Worm (Caenorhabditis elegans) whole organism, mixed stage, embryonic: ENCODE results near the gene T21C12.4.

ENCODE experiments used
- M03D4.4 ChIP-seq: sonication (generic microtip); optimal IDR thresholded peaks from 2 replicates; lab custom pipeline; 2017; ENCODE audit warnings: mild to moderate bottlenecking, missing genetic modification characterization, missing compliant biosample characterization
- blmp-1 ChIP-seq: fragments of 150-350 bp; optimal IDR thresholded peaks from 2 replicates; lab custom pipeline; 2014; ENCODE audit warnings: missing biosample characterization, missing genetic modification characterization
- ceh-43 ChIP-seq: fragments of 200-800 bp; sonication (Bioruptor generic); optimal IDR thresholded peaks from 2 replicates; lab custom pipeline; 2018; ENCODE audit warnings: mild to moderate bottlenecking, missing genetic modification characterization, moderate library complexity, missing compliant biosample characterization
- ceh-83 ChIP-seq: fragments of 200-800 bp; sonication (Bioruptor generic); optimal IDR thresholded peaks from 2 replicates; lab custom pipeline; 2018; ENCODE audit warnings: mild to moderate bottlenecking, missing genetic modification characterization, missing compliant biosample characterization
- ces-1 ChIP-seq: fragments of 150-350 bp; optimal IDR thresholded peaks from 2 replicates; lab custom pipeline; 2014; ENCODE audit warnings: missing biosample characterization, missing genetic modification reagents, missing genetic modification characterization
- cnd-1 ChIP-seq: fragments of 200-800 bp; sonication (Bioruptor generic); optimal IDR thresholded peaks from 2 replicates; lab custom pipeline; 2018; ENCODE audit warnings: mild to moderate bottlenecking, missing genetic modification characterization, missing compliant biosample characterization
- drap-1 ChIP-seq: fragments of 200-800 bp; sonication (Bioruptor generic); optimal IDR thresholded peaks from 3 replicates; lab custom pipeline; 2018; ENCODE audit warnings: mild to moderate bottlenecking, missing genetic modification characterization, missing compliant biosample characterization
- elt-1 ChIP-seq: sonication (generic microtip); optimal IDR thresholded peaks from 2 replicates; lab custom pipeline; 2017; ENCODE audit warnings: missing genetic modification characterization, mild to moderate bottlenecking, missing compliant biosample characterization, antibody characterized with exemption, moderate library complexity, borderline replicate concordance; ENCODE audit not compliant: insufficient read depth
- elt-3 ChIP-seq: fragments of 150-350 bp; optimal IDR thresholded peaks from 2 replicates; lab custom pipeline; 2014; ENCODE audit warnings: missing biosample characterization, missing genetic modification characterization
- ham-2 ChIP-seq: fragments of 200-800 bp; sonication (Bioruptor generic); optimal IDR thresholded peaks from 2 replicates; lab custom pipeline; 2018; ENCODE audit warnings: mild to moderate bottlenecking, missing genetic modification characterization, missing compliant biosample characterization
- lin-13 ChIP-seq: fragments of 150-350 bp; optimal IDR thresholded peaks from 2 replicates; lab custom pipeline; 2014; ENCODE audit warnings: missing biosample characterization, missing genetic modification characterization
- lin-32 ChIP-seq: fragments of 200-800 bp; sonication (Bioruptor generic); optimal IDR thresholded peaks from 2 replicates; lab custom pipeline; 2018; ENCODE audit warnings: mild to moderate bottlenecking, missing genetic modification characterization, missing compliant biosample characterization
- lsy-2 ChIP-seq: fragments of 150-350 bp; optimal IDR thresholded peaks from 2 replicates; lab custom pipeline; 2014; ENCODE audit warnings: missing biosample characterization, missing genetic modification characterization
- mab-5 ChIP-seq: fragments of 150-350 bp; optimal IDR thresholded peaks from 2 replicates; lab custom pipeline; 2014; ENCODE audit warnings: missing biosample characterization, missing genetic modification characterization
- mep-1 ChIP-seq: fragments of 150-350 bp; optimal IDR thresholded peaks from 2 replicates; lab custom pipeline; 2017; ENCODE audit warnings: missing biosample characterization, missing genetic modification reagents, missing genetic modification characterization, inconsistent platforms
- nhr-12 ChIP-seq: fragments of 150-350 bp; optimal IDR thresholded peaks from 2 replicates; lab custom pipeline; 2014; ENCODE audit warnings: missing biosample characterization, missing genetic modification characterization
- nhr-2 ChIP-seq: fragments of 150-350 bp; optimal IDR thresholded peaks from 2 replicates; lab custom pipeline; 2014; ENCODE audit warnings: missing biosample characterization, missing genetic modification characterization
- nhr-237 ChIP-seq: fragments of 150-350 bp; optimal IDR thresholded peaks from 2 replicates; lab custom pipeline; 2014; ENCODE audit warnings: missing biosample characterization, missing genetic modification characterization
- nhr-76 ChIP-seq: sonication (generic microtip); optimal IDR thresholded peaks from 2 replicates; lab custom pipeline; 2017; ENCODE audit warnings: missing biosample characterization, missing genetic modification characterization
- pha-4 ChIP-seq: fragments of 150-350 bp; optimal IDR thresholded peaks from 2 replicates; lab custom pipeline; 2018; ENCODE audit warnings: missing biosample characterization, missing genetic modification reagents, missing genetic modification characterization
- sem-2 ChIP-seq: fragments of 200-800 bp; sonication (Bioruptor generic); optimal IDR thresholded peaks from 2 replicates; lab custom pipeline; 2018; ENCODE audit warnings: mild to moderate bottlenecking, missing genetic modification characterization, missing compliant biosample characterization
- snpc-4 ChIP-seq: fragments of 150-350 bp; optimal IDR thresholded peaks from 2 replicates; lab custom pipeline; 2014; ENCODE audit warnings: missing biosample characterization, missing genetic modification characterization
- sptf-1 ChIP-seq: sonication (generic microtip); optimal IDR thresholded peaks from 2 replicates; lab custom pipeline; 2017; ENCODE audit warnings: mild to moderate bottlenecking, missing genetic modification characterization, moderate library complexity, missing compliant biosample characterization
- tbx-8 ChIP-seq: fragments of 200-800 bp; sonication (Bioruptor generic); optimal IDR thresholded peaks from 2 replicates; lab custom pipeline; 2018; ENCODE audit warnings: mild to moderate bottlenecking, missing genetic modification characterization, moderate library complexity, missing compliant biosample characterization
- unc-120 ChIP-seq: sonication (generic microtip); optimal IDR thresholded peaks from 2 replicates; lab custom pipeline; 2017; ENCODE audit warnings: missing genetic modification characterization, missing compliant biosample characterization; ENCODE audit not compliant: poor library complexity, severe bottlenecking
- unc-39 ChIP-seq: fragments of 150-350 bp; optimal IDR thresholded peaks from 2 replicates; lab custom pipeline; 2014; ENCODE audit warnings: missing biosample characterization, missing genetic modification characterization
- unc-62 ChIP-seq: fragments of 150-350 bp; optimal IDR thresholded peaks from 2 replicates; lab custom pipeline; 2014; ENCODE audit warnings: missing biosample characterization, missing genetic modification reagents, missing genetic modification characterization
- ztf-11 ChIP-seq: fragments of 150-350 bp; optimal IDR thresholded peaks from 2 replicates; lab custom pipeline; 2014; ENCODE audit warnings: missing biosample characterization, missing genetic modification characterization

The T21C12.4 gene

DNA sequence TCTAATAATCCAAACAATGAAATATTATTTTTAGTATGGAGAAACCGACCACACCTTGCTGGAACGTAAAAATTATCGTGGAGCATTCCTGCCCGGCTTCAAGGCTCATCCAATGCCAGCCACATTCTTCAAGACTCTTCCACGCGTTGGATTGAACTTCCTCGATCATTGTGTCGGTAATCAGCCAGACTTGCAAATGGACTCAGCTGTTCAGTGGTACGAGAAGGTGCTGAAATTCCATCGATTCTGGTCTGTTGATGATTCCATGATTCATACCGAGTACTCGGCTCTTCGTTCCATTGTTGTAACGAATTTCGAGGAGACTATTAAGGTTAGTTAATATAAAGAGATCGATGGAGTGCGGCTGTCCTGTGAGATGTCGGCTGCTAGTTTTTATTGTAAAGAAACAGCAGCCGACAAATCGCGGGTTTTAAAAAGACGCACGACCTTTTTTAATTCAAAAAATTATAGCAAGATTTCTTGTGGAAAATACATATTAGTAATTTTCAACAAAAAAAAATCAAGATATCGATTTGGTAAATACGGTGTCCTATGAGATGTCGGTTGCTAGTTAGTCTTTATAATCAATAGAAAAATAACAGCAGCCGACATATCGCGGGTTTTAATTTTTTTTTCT lies 21.6 kb downstream of the T21C12.4 start:
- TF ChIP-seq cnd-1 (tag; lab: Kevin White, UChicago) (no peak), nhr-12 (no peak), unc-120 (tag; lab: Kevin White, UChicago) (no peak), M03D4.4 (tag; lab: Kevin White, UChicago) (no peak), mep-1 (tag; lab: Kevin White, UChicago) (no peak), sptf-1 (tag; lab: Kevin White, UChicago) (no peak), ceh-43 (GFP tag; lab: Kevin White, UChicago) (no peak), elt-1 (tag; lab: Kevin White, UChicago) (no peak), tbx-8 (GFP tag; lab: Kevin White, UChicago) (no peak), drap-1 (no peak), nhr-237 (tag; lab: Kevin White, UChicago) (no peak)

DNA sequence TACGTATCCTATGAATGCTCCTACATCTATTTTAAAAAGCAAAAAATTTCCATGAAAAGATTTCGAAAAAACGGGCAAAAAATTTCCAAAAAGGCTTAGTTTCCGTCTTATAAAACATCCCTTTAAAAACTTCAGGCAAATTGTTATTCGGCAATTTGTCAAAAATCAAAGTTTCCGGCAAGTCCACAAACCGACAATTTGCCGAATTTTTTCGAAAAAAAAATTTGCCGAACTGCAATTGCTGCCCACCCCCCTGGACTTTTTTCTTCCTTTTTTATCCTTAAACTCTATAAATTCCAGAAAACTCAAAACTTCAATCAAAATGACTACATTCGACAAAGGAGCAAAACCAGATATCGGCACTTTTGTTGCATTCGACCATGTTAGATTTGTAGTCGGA lies 22.6 kb downstream of the T21C12.4 start, which contains the start of gene hpd-1:
Gene hpd-1 (plus strand): TSS at position 301 of the 400 bp plus-strand sequence.
- TF ChIP-seq lin-13 (no peak), lsy-2 (tag; lab: Kevin White, UChicago) (no peak), ces-1 (GFP tag; lab: Kevin White, UChicago) (no peak), M03D4.4 (tag; lab: Kevin White, UChicago) (no peak), drap-1 (no peak), elt-1 (tag; lab: Kevin White, UChicago) (no peak), ceh-83 (GFP tag; lab: Kevin White, UChicago) (no peak), sem-2 (no peak), cnd-1 (tag; lab: Kevin White, UChicago) (no peak)

DNA sequence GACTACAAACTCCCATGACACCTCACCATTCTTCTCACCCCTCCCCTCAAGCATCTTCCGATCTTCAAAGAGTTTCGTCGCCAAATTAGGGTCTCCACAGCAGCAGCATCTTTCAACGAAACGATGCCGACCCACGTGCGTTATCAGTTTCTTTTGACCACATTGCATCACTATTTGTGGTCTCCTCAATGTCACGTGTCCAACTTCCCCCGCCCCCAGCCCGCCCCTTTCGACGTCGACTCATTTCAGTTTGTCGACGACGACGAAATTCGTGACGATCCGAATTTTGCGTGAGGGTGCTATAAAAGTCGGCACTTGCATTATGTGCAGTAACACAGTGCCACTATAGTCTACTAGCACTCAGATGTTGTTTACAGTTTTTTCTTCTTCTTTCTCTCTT lies 23.6 kb downstream of the T21C12.4 start:
- TF ChIP-seq unc-120 (tag; lab: Kevin White, UChicago): no peak
- TF ChIP-seq ceh-83 (GFP tag; lab: Kevin White, UChicago): no peak
- no peak for TF ChIP-seq nhr-12
- no peak for TF ChIP-seq unc-62 (GFP tag; lab: Kevin White, UChicago)
- no peak for TF ChIP-seq pha-4
- TF ChIP-seq ceh-43 (GFP tag; lab: Kevin White, UChicago): no peak
- no peak for TF ChIP-seq lin-32 (GFP tag; lab: Kevin White, UChicago)
- TF ChIP-seq unc-39 (tag; lab: Kevin White, UChicago): no peak
- no peak for TF ChIP-seq ces-1 (GFP tag; lab: Kevin White, UChicago)
- no peak for TF ChIP-seq drap-1
- TF ChIP-seq M03D4.4 (tag; lab: Kevin White, UChicago): no peak
- TF ChIP-seq mab-5 (tag; lab: Kevin White, UChicago): no peak
- no peak for TF ChIP-seq nhr-2 (tag; lab: Kevin White, UChicago)
- TF ChIP-seq elt-3 (tag; lab: Kevin White, UChicago): no peak

DNA sequence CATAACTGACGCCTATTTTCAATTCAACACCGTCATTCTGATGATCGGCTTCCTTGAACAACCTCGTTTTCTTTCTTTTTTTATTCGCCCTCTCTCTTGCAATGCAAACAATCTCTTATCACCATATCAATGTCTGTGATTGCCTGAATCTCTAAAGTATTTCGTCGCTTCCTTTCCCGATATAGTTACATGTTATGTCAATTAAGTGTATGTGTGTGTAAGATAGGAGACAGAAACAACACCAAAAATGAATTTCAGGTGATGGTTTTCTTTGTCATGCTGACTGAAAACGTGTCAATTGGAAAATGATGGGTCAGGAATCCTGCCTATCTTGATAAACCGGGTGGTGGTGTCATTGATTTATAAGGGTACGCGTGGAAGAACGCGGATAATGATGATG lies 24.5 kb downstream of the T21C12.4 start:
- TF ChIP-seq ham-2 (GFP tag; lab: Kevin White, UChicago) (no peak), ztf-11 (tag; lab: Kevin White, UChicago) (no peak), elt-3 (tag; lab: Kevin White, UChicago) (peak; percentile 79), unc-62 (GFP tag; lab: Kevin White, UChicago) (peak; percentile 30)

DNA sequence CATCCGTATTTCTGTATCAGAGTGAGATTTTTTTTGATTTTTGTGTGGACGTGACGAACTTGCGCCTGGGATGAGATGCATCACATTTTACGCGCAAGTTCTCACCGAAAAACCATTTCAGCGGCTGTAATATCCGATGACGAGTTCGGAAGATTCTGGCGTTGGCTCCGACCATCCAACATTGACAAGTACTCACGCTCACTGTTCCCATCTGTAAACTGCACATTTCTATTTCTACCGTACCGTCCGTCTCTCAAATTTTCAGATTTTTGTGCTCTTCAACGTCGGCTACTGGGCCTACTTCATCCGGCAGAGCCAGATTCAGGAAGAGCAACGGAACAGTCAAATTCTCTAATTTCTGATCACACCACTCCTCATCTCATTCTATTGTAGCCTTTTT lies 30.4 kb downstream of the T21C12.4 start:
- TF ChIP-seq ceh-83 (GFP tag; lab: Kevin White, UChicago) (no peak), nhr-2 (tag; lab: Kevin White, UChicago) (no peak), pha-4 (no peak), elt-3 (tag; lab: Kevin White, UChicago) (no peak), unc-39 (tag; lab: Kevin White, UChicago) (no peak), nhr-76 (tag; lab: Kevin White, UChicago) (no peak), M03D4.4 (tag; lab: Kevin White, UChicago) (no peak), blmp-1 (no peak), lin-32 (GFP tag; lab: Kevin White, UChicago) (no peak), nhr-237 (tag; lab: Kevin White, UChicago) (no peak), ham-2 (GFP tag; lab: Kevin White, UChicago) (no peak), snpc-4 (tag; lab: Kevin White, UChicago) (no peak), ztf-11 (tag; lab: Kevin White, UChicago) (no peak)
- TF ChIP-seq, all 35 proteins: peak for 0
